Worm (Caenorhabditis elegans): ENCODE data around the gene F47B10.4.

ce11 chrX:10864322-10864721, 26.7 kb upstream of the F47B10.4 start, which contains the start of gene pgp-8:
- no peak for TF ChIP-seq fkh-4 (tag; optimal IDR thresholded peaks at IDR 0.05; ENCODE audit: borderline replicate concordance)
- no peak for TF ChIP-seq sup-37 (GFP tag; optimal IDR thresholded peaks at IDR 0.05)
- TF ChIP-seq snpc-4 (tag; optimal IDR thresholded peaks at IDR 0.05) = no peak
- no peak for TF ChIP-seq sptf-1 (tag; optimal IDR thresholded peaks at IDR 0.05)
- no peak for TF ChIP-seq pqm-1 (tag; optimal IDR thresholded peaks at IDR 0.05)
- no peak for TF ChIP-seq nhr-11 (tag; optimal IDR thresholded peaks at IDR 0.05)
- no peak for TF ChIP-seq vab-15 (tag; optimal IDR thresholded peaks at IDR 0.05)
- TF ChIP-seq alr-1 (tag; optimal IDR thresholded peaks at IDR 0.05; ENCODE audit: borderline replicate concordance) = no peak
- no peak for TF ChIP-seq xbp-1 (tag; optimal IDR thresholded peaks at IDR 0.05)

Measured in whole organism, L1 larva.